Worm (Caenorhabditis elegans) whole organism, late embryonic: ENCODE results near the gene F23F1.4.

Source experiments
- C08G9.2 ChIP-seq: sonication (generic microtip); optimal IDR thresholded peaks from 2 replicates; lab custom pipeline; 2016; ENCODE audit warnings: mild to moderate bottlenecking, missing genetic modification characterization, moderate library complexity, missing compliant biosample characterization
- C38D4.7 ChIP-seq: fragments of 200-800 bp; sonication (Bioruptor generic); optimal IDR thresholded peaks from 2 replicates; lab custom pipeline; 2018; ENCODE audit warnings: mild to moderate bottlenecking, missing genetic modification characterization, moderate library complexity, missing compliant biosample characterization
- F13H6.1 ChIP-seq: sonication (generic microtip); optimal IDR thresholded peaks from 2 replicates; lab custom pipeline; 2016; ENCODE audit warnings: missing genetic modification characterization, missing compliant biosample characterization
- T23F11.4 ChIP-seq: fragments of 200-800 bp; sonication (Bioruptor generic); optimal IDR thresholded peaks from 2 replicates; lab custom pipeline; 2018; ENCODE audit warnings: mild to moderate bottlenecking, missing genetic modification characterization, missing compliant biosample characterization
- Y22D7AL.16 ChIP-seq: sonication (generic microtip); optimal IDR thresholded peaks from 2 replicates; lab custom pipeline; 2016; ENCODE audit warnings: missing genetic modification characterization, missing compliant biosample characterization
- ahr-1 ChIP-seq: sonication (generic microtip); optimal IDR thresholded peaks from 2 replicates; lab custom pipeline; 2016; ENCODE audit warnings: missing genetic modification characterization, missing compliant biosample characterization
- ceh-19 ChIP-seq: fragments of 200-800 bp; sonication (Bioruptor generic); optimal IDR thresholded peaks from 2 replicates; lab custom pipeline; 2018; ENCODE audit warnings: mild to moderate bottlenecking, missing genetic modification characterization, missing compliant biosample characterization
- ceh-2 ChIP-seq: sonication (generic microtip); optimal IDR thresholded peaks from 2 replicates; lab custom pipeline; 2016; ENCODE audit warnings: missing genotype, missing genetic modification characterization, missing compliant biosample characterization
- ceh-24 ChIP-seq: sonication (generic microtip); optimal IDR thresholded peaks from 2 replicates; lab custom pipeline; 2016; ENCODE audit warnings: mild to moderate bottlenecking, missing genetic modification characterization, missing compliant biosample characterization
- ceh-34 ChIP-seq: sonication (generic microtip); optimal IDR thresholded peaks from 2 replicates; lab custom pipeline; 2016; ENCODE audit warnings: mild to moderate bottlenecking, missing genetic modification characterization, missing compliant biosample characterization
- ceh-45 ChIP-seq: fragments of 200-800 bp; sonication (Bioruptor generic); IDR thresholded peaks from 2 replicates; pipeline ENCODE4 v1.3.6; 2022; ENCODE audit warnings: missing genetic modification reagents, missing genetic modification characterization, missing compliant biosample characterization
- ceh-48 ChIP-seq: sonication (generic microtip); optimal IDR thresholded peaks from 2 replicates; lab custom pipeline; 2016; ENCODE audit warnings: missing genetic modification characterization, inconsistent platforms, missing compliant biosample characterization
- ceh-9 ChIP-seq: sonication (generic microtip); optimal IDR thresholded peaks from 2 replicates; lab custom pipeline; 2016; ENCODE audit warnings: mild to moderate bottlenecking, missing genetic modification characterization, inconsistent platforms, missing compliant biosample characterization
- che-1 ChIP-seq: sonication (generic microtip); optimal IDR thresholded peaks from 2 replicates; lab custom pipeline; 2016; ENCODE audit warnings: mild to moderate bottlenecking, missing genetic modification characterization, missing compliant biosample characterization
- dve-1 ChIP-seq: sonication (generic microtip); optimal IDR thresholded peaks from 2 replicates; lab custom pipeline; 2017; ENCODE audit warnings: antibody characterized with exemption, mild to moderate bottlenecking, missing genetic modification characterization, missing compliant biosample characterization
- elt-2 ChIP-seq: sonication (generic microtip); optimal IDR thresholded peaks from 2 replicates; lab custom pipeline; 2016; ENCODE audit warnings: missing genetic modification reagents, missing genetic modification characterization, missing compliant biosample characterization
- fax-1 ChIP-seq: sonication (generic microtip); optimal IDR thresholded peaks from 2 replicates; lab custom pipeline; 2016; ENCODE audit warnings: missing genotype, missing genetic modification characterization, missing compliant biosample characterization
- fkh-6 ChIP-seq: sonication (generic microtip); optimal IDR thresholded peaks from 2 replicates; lab custom pipeline; 2016; ENCODE audit warnings: missing genetic modification characterization, missing compliant biosample characterization
- gmeb-2 ChIP-seq: sonication (generic microtip); optimal IDR thresholded peaks from 2 replicates; lab custom pipeline; 2016; ENCODE audit warnings: missing genetic modification characterization, inconsistent platforms, missing compliant biosample characterization
- hlh-13 ChIP-seq: fragments of 200-800 bp; sonication (Bioruptor generic); optimal IDR thresholded peaks from 2 replicates; lab custom pipeline; 2018; ENCODE audit warnings: mild to moderate bottlenecking, missing genetic modification characterization, missing compliant biosample characterization
- hlh-30 ChIP-seq: sonication (generic microtip); optimal IDR thresholded peaks from 2 replicates; lab custom pipeline; 2017; ENCODE audit warnings: antibody characterized with exemption, missing genetic modification characterization, missing compliant biosample characterization; ENCODE audit not compliant: insufficient read depth
- hlh-6 ChIP-seq: sonication (generic microtip); optimal IDR thresholded peaks from 2 replicates; lab custom pipeline; 2016; ENCODE audit warnings: missing genotype, missing genetic modification characterization, missing compliant biosample characterization
- hlh-8 ChIP-seq: sonication (generic microtip); optimal IDR thresholded peaks from 2 replicates; lab custom pipeline; 2016; ENCODE audit warnings: missing genotype, missing genetic modification characterization, missing compliant biosample characterization
- lim-6 ChIP-seq: sonication (generic microtip); optimal IDR thresholded peaks from 2 replicates; lab custom pipeline; 2016; ENCODE audit warnings: missing genetic modification characterization, missing compliant biosample characterization
- lin-11 ChIP-seq: fragments of 200-800 bp; sonication (Bioruptor generic); optimal IDR thresholded peaks from 2 replicates; lab custom pipeline; 2018; ENCODE audit warnings: mild to moderate bottlenecking, missing genetic modification characterization, missing compliant biosample characterization
- madf-2 ChIP-seq: sonication (generic microtip); optimal IDR thresholded peaks from 2 replicates; lab custom pipeline; 2017; ENCODE audit warnings: missing genetic modification characterization, missing compliant biosample characterization
- mec-3 ChIP-seq: sonication (generic microtip); optimal IDR thresholded peaks from 2 replicates; lab custom pipeline; 2016; ENCODE audit warnings: borderline replicate concordance, missing genetic modification characterization, missing compliant biosample characterization
- nfya-1 ChIP-seq: sonication (generic microtip); optimal IDR thresholded peaks from 2 replicates; lab custom pipeline; 2017; ENCODE audit warnings: missing genetic modification characterization, mild to moderate bottlenecking, missing compliant biosample characterization, antibody characterized with exemption, moderate library complexity
- nhr-232 ChIP-seq: sonication (generic microtip); optimal IDR thresholded peaks from 2 replicates; lab custom pipeline; 2016; ENCODE audit warnings: missing genetic modification characterization, missing compliant biosample characterization
- pag-3 ChIP-seq: sonication (generic microtip); optimal IDR thresholded peaks from 2 replicates; lab custom pipeline; 2016; ENCODE audit warnings: missing compliant biosample characterization, missing genetic modification characterization, borderline replicate concordance
- pax-1 ChIP-seq: fragments of 150-350 bp; optimal IDR thresholded peaks from 2 replicates; lab custom pipeline; 2014; ENCODE audit warnings: missing biosample characterization, missing genetic modification characterization
- pha-2 ChIP-seq: sonication (generic microtip); optimal IDR thresholded peaks from 2 replicates; lab custom pipeline; 2017; ENCODE audit warnings: mild to moderate bottlenecking, missing genetic modification characterization, missing compliant biosample characterization
- pqm-1 ChIP-seq: sonication (generic microtip); optimal IDR thresholded peaks from 2 replicates; lab custom pipeline; 2016; ENCODE audit warnings: missing genetic modification characterization, missing compliant biosample characterization
- pros-1 ChIP-seq: fragments of 150-350 bp; optimal IDR thresholded peaks from 2 replicates; lab custom pipeline; 2014; ENCODE audit warnings: missing biosample characterization, missing genetic modification reagents, missing genetic modification characterization
- ref-2 ChIP-seq: sonication (generic microtip); optimal IDR thresholded peaks from 2 replicates; lab custom pipeline; 2016; ENCODE audit warnings: missing genetic modification characterization, missing compliant biosample characterization
- rnt-1 ChIP-seq: sonication (generic microtip); optimal IDR thresholded peaks from 2 replicates; lab custom pipeline; 2016; ENCODE audit warnings: missing genetic modification characterization, missing compliant biosample characterization
- sdc-2 ChIP-seq: sonication (generic microtip); optimal IDR thresholded peaks from 2 replicates; lab custom pipeline; 2016; ENCODE audit warnings: missing genotype, missing genetic modification characterization, missing compliant biosample characterization
- sox-2 ChIP-seq: fragments of 200-800 bp; sonication (Bioruptor generic); IDR thresholded peaks from 2 replicates; pipeline ENCODE4 v1.3.6; 2022; ENCODE audit warnings: missing genetic modification reagents, missing genetic modification characterization, missing compliant biosample characterization
- sox-4 ChIP-seq: sonication (generic microtip); optimal IDR thresholded peaks from 2 replicates; lab custom pipeline; 2017; ENCODE audit warnings: mild to moderate bottlenecking, missing genetic modification characterization, inconsistent platforms, missing compliant biosample characterization
- tbx-2 ChIP-seq: sonication (generic microtip); optimal IDR thresholded peaks from 2 replicates; lab custom pipeline; 2016; ENCODE audit warnings: missing genetic modification characterization, missing compliant biosample characterization
- tbx-7 ChIP-seq: sonication (generic microtip); optimal IDR thresholded peaks from 2 replicates; lab custom pipeline; 2016; ENCODE audit warnings: missing genotype, missing genetic modification characterization, missing compliant biosample characterization
- ttx-3 ChIP-seq: sonication (generic microtip); optimal IDR thresholded peaks from 2 replicates; lab custom pipeline; 2016; ENCODE audit warnings: missing genetic modification reagents, missing genetic modification characterization, missing compliant biosample characterization
- unc-42 ChIP-seq: sonication (generic microtip); optimal IDR thresholded peaks from 2 replicates; lab custom pipeline; 2016; ENCODE audit warnings: missing genotype, missing genetic modification characterization, missing compliant biosample characterization
- unc-55 ChIP-seq: sonication (generic microtip); optimal IDR thresholded peaks from 2 replicates; lab custom pipeline; 2017; ENCODE audit warnings: missing biosample characterization, missing genetic modification reagents, missing genetic modification characterization
- ztf-16 ChIP-seq: sonication (generic microtip); optimal IDR thresholded peaks from 2 replicates; lab custom pipeline; 2017; ENCODE audit warnings: missing genetic modification characterization, missing compliant biosample characterization

F23F1.4 gene

ce11 chrII:33904-34303 is 5.7 kb upstream of the F23F1.4 start, which contains the start of gene F23F1.2:
Gene F23F1.2, plus strand, starts transcription at chrII:34204.
- TF ChIP-seq C08G9.2 (tag; lab: Kevin White, UChicago) (no peak), madf-2 (tag; lab: Kevin White, UChicago) (no peak), elt-2 (tag; lab: Kevin White, UChicago) (no peak), ceh-34 (tag; lab: Kevin White, UChicago) (no peak), T23F11.4 (GFP tag; lab: Kevin White, UChicago) (no peak), hlh-8 (tag; lab: Kevin White, UChicago) (no peak), nfya-1 (tag; lab: Kevin White, UChicago) (no peak), pag-3 (tag; lab: Kevin White, UChicago) (no peak), gmeb-2 (tag; lab: Kevin White, UChicago) (no peak), mec-3 (tag; lab: Kevin White, UChicago) (no peak), ahr-1 (no peak), fkh-6 (no peak), sdc-2 (no peak), ceh-45 (GFP tag; lab: Robert Waterston, UW) (no peak), lim-6 (no peak)
- TF ChIP-seq, all 69 proteins: peak for 0

- TF ChIP-seq F13H6.1 (tag; lab: Kevin White, UChicago) (no peak), fkh-6 (no peak), hlh-30 (tag; lab: Kevin White, UChicago) (no peak), hlh-6 (tag; lab: Kevin White, UChicago) (no peak), C38D4.7 (GFP tag; lab: Kevin White, UChicago) (no peak), tbx-7 (tag; lab: Kevin White, UChicago) (no peak), hlh-13 (GFP tag; lab: Kevin White, UChicago) (no peak), sox-4 (tag; lab: Kevin White, UChicago) (no peak), dve-1 (tag; lab: Kevin White, UChicago) (no peak), fax-1 (tag; lab: Kevin White, UChicago) (no peak), unc-42 (no peak), ceh-24 (tag; lab: Kevin White, UChicago) (no peak), ceh-34 (tag; lab: Kevin White, UChicago) (no peak), nhr-232 (no peak)
- TF ChIP-seq, all 69 proteins: peak for 0
Observed at ce11 chrII:31521-31920, 3.3 kb upstream of the F23F1.4 start, which contains the start of the genes F23F1.5 and fbxc-54. Gene F23F1.5, minus strand, starts transcription at chrII:31584. Gene fbxc-54, plus strand, starts transcription at chrII:31719.

DNA sequence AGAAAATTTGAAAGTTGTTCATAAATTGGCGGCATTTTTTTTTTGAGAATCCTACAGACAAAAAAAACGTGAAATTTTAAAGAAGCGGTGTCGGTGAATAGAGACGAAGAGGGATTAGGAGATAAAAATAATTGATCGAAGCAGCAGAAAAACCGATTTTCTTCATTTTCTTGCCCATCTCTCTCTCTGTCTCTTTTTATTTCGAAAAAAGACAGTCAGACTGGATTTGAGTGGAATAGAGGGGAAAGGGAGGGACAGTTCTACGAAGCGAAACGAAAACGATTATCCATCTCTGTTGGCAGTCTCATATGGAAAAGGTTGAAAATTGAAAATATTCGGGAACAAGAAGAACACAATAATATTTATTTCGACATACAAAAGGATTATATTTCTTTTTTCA is 1.4 kb upstream of the F23F1.4 start:
- no peak for TF ChIP-seq hlh-30 (tag; lab: Kevin White, UChicago)
- TF ChIP-seq gmeb-2 (tag; lab: Kevin White, UChicago) = no peak
- no peak for TF ChIP-seq tbx-2
- no peak for TF ChIP-seq sox-2 (GFP tag; lab: Robert Waterston, UW)
- TF ChIP-seq ztf-16 (tag; lab: Kevin White, UChicago) = no peak
- TF ChIP-seq fkh-6 = no peak
- no peak for TF ChIP-seq unc-55 (GFP tag; lab: Kevin White, UChicago)
- TF ChIP-seq nfya-1 (tag; lab: Kevin White, UChicago) = no peak
- TF ChIP-seq pha-2 (tag; lab: Kevin White, UChicago) = no peak
- TF ChIP-seq ceh-48 = no peak
- no peak for TF ChIP-seq che-1 (tag; lab: Kevin White, UChicago)
- TF ChIP-seq Y22D7AL.16 (tag; lab: Kevin White, UChicago) = no peak
- TF ChIP-seq ceh-24 (tag; lab: Kevin White, UChicago) = no peak
- TF ChIP-seq ceh-34 (tag; lab: Kevin White, UChicago) = no peak
- no peak for TF ChIP-seq lim-6

DNA sequence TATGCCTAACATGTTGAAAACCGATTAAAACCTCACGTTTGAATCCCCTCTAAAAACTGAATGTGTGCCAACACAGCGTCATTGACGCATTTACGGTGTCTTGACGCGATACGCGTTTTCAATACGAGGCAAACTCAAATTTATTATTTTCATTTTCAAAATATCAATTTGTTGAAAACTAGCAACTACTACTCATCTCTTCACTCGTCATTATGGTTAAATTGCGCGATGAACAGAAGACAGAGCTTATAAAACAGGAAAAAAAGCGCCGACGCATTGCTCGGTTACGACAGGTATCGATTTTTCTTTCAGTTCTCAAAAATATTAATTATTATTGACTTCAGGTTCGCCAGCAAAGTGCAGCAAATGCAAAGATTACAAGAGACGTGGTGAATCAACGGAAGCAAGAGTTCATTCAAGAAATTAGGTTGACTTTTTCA is 3.6 kb downstream of the F23F1.4 start, which contains the start of gene enee-1:
TSS of gene enee-1 (plus strand) at position 108 of the 440 bp plus-strand sequence.
- TF ChIP-seq ceh-2 (tag; lab: Kevin White, UChicago) = no peak
- TF ChIP-seq ceh-9 (tag; lab: Kevin White, UChicago) = no peak
- no peak for TF ChIP-seq Y22D7AL.16 (tag; lab: Kevin White, UChicago)
- TF ChIP-seq tbx-2 = peak; percentile 25
- no peak for TF ChIP-seq ref-2 (tag; lab: Kevin White, UChicago)
- TF ChIP-seq ceh-48 = peak; percentile 29
- no peak for TF ChIP-seq lin-11 (tag; lab: Kevin White, UChicago)
- no peak for TF ChIP-seq fkh-6
- no peak for TF ChIP-seq ceh-34 (tag; lab: Kevin White, UChicago)
- TF ChIP-seq gmeb-2 (tag; lab: Kevin White, UChicago) = no peak
- TF ChIP-seq sdc-2 = no peak
- TF ChIP-seq T23F11.4 (GFP tag; lab: Kevin White, UChicago) = no peak
- no peak for TF ChIP-seq ahr-1
- TF ChIP-seq pax-1 = no peak
- TF ChIP-seq ttx-3 (tag; lab: Kevin White, UChicago) = no peak
- TF ChIP-seq ztf-16 (tag; lab: Kevin White, UChicago) = no peak
- TF ChIP-seq pros-1 = no peak
- TF ChIP-seq rnt-1 = peak; percentile 53
- TF ChIP-seq ceh-19 (GFP tag; lab: Kevin White, UChicago) = no peak
- no peak for TF ChIP-seq hlh-6 (tag; lab: Kevin White, UChicago)
- TF ChIP-seq pqm-1 (tag; lab: Kevin White, UChicago) = no peak
